Worm (Caenorhabditis elegans): ENCODE results near the gene ins-32.

Gene ins-32

DNA sequence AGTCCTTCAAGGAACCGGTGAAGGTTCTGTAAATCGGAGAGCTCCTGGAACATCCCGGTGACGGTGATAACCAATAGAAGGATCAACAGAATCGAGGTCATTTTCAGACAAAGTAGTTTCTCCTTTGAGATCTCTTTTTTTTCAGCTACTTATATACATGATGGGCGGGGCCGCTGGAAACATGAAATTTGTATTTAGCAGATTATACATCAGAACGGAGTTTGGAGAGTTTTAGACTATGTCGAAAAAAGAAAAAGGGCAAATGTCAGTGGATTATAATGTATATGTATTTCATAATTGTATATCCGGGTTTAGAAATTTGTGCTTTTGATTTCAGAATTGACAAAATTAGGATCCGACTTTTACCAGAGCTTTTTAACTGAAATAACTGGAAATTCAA, at the start of gene ins-32:
TSS of gene ins-32 (minus strand) at position 101 of the 400 bp plus-strand sequence.
- no peak for TF ChIP-seq nhr-10 (tag; optimal IDR thresholded peaks at IDR 0.05)
- no peak for TF ChIP-seq mab-5 (tag; optimal IDR thresholded peaks at IDR 0.05)
- no peak for TF ChIP-seq lin-13 (GFP tag; optimal IDR thresholded peaks at IDR 0.05)
- TF ChIP-seq nhr-237 (tag; optimal IDR thresholded peaks at IDR 0.05) = no peak
- TF ChIP-seq ztf-1 (GFP tag; conservative IDR thresholded peaks at IDR 0.05) = no peak
- no peak for TF ChIP-seq nhr-77 (tag; optimal IDR thresholded peaks at IDR 0.05)
- no peak for TF ChIP-seq unc-55 (GFP tag; optimal IDR thresholded peaks at IDR 0.05)
- TF ChIP-seq ceh-16 (tag; optimal IDR thresholded peaks at IDR 0.05) = no peak
- TF ChIP-seq F13H6.1 (tag; optimal IDR thresholded peaks at IDR 0.05) = no peak
- no peak for TF ChIP-seq snpc-4 (tag; optimal IDR thresholded peaks at IDR 0.05)
- no peak for TF ChIP-seq sma-3 (GFP tag; optimal IDR thresholded peaks at IDR 0.05)
- no peak for TF ChIP-seq ztf-4 (tag; optimal IDR thresholded peaks at IDR 0.05)
- no peak for TF ChIP-seq nhr-23 (tag; optimal IDR thresholded peaks at IDR 0.05)

DNA sequence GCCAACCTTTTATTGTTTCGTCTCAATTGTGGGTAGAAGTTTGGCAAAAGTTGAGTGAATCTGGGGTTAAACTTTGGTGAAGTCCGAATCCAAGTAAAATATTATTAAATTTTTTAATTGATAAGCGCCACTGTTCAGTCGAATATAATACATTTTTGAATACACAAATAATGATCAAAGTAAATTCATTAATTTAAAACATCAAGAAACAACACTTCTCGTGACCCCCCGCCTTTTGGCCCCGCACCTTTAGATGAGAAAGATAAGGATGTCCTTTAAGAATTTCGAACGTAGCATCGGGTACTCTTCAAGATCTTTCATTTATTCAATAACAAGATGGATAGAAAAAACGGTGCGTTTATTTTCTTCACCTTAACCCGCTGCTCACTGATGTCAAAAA, 49.5 kb upstream of the ins-32 start, which contains the start of gene nhr-257:
TSS of gene nhr-257 (plus strand) at position 301 of the 400 bp plus-strand sequence.
- no peak for TF ChIP-seq elt-1 (tag; optimal IDR thresholded peaks at IDR 0.05)
- no peak for TF ChIP-seq peb-1 (tag; optimal IDR thresholded peaks at IDR 0.05)
- TF ChIP-seq Y55F3AM.14 (GFP tag; optimal IDR thresholded peaks at IDR 0.05) = no peak
- TF ChIP-seq zag-1 (tag; optimal IDR thresholded peaks at IDR 0.05) = no peak
- no peak for TF ChIP-seq elt-3 (tag; optimal IDR thresholded peaks at IDR 0.05)
- no peak for TF ChIP-seq nhr-77 (tag; optimal IDR thresholded peaks at IDR 0.05)
- TF ChIP-seq sem-4 (tag; optimal IDR thresholded peaks at IDR 0.05) = no peak
- no peak for TF ChIP-seq skn-1 (tag; optimal IDR thresholded peaks at IDR 0.05)
- no peak for TF ChIP-seq C34F6.9 (tag; optimal IDR thresholded peaks at IDR 0.05)
- no peak for TF ChIP-seq nhr-25 (tag; optimal IDR thresholded peaks at IDR 0.05)

DNA sequence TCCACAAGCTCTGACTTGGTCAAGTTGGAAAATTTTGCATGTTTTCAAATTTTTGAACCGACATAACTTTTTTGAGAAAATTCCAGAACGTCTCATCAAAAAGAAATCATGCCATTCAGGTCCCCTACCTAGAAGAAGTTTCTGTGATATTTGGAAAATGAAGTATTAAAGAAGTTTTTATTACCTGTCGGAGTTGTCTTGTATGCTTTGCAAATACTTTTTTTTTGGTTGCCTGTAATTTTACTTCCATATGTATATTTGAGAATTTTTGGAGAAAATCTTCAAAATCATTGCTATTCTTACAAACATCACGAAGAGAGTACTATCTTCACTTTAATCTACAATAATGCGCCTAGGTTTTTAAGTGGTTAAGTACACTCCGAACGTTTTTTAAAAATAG, 47.5 kb upstream of the ins-32 start, which contains the start of gene nhr-72:
TSS of gene nhr-72 (minus strand) at position 101 of the 400 bp plus-strand sequence.
- TF ChIP-seq nhr-77 (tag; optimal IDR thresholded peaks at IDR 0.05) (no peak), nhr-237 (tag; optimal IDR thresholded peaks at IDR 0.05) (no peak), unc-39 (tag; optimal IDR thresholded peaks at IDR 0.05) (no peak), C34F6.9 (tag; optimal IDR thresholded peaks at IDR 0.05) (no peak), ZK546.5 (tag; optimal IDR thresholded peaks at IDR 0.05) (no peak), ztf-11 (tag; optimal IDR thresholded peaks at IDR 0.05) (no peak), nhr-21 (tag; optimal IDR thresholded peaks at IDR 0.05) (no peak), blmp-1 (tag; optimal IDR thresholded peaks at IDR 0.05; ENCODE audit: insufficient read depth) (no peak), nhr-129 (tag; optimal IDR thresholded peaks at IDR 0.05) (no peak), mdl-1 (tag; optimal IDR thresholded peaks at IDR 0.05) (no peak), alr-1 (tag; optimal IDR thresholded peaks at IDR 0.05) (no peak), lin-13 (GFP tag; optimal IDR thresholded peaks at IDR 0.05) (no peak), fos-1 (tag; optimal IDR thresholded peaks at IDR 0.05) (no peak), lin-11 (tag; optimal IDR thresholded peaks at IDR 0.05) (no peak), nhr-25 (tag; optimal IDR thresholded peaks at IDR 0.05) (no peak)

DNA sequence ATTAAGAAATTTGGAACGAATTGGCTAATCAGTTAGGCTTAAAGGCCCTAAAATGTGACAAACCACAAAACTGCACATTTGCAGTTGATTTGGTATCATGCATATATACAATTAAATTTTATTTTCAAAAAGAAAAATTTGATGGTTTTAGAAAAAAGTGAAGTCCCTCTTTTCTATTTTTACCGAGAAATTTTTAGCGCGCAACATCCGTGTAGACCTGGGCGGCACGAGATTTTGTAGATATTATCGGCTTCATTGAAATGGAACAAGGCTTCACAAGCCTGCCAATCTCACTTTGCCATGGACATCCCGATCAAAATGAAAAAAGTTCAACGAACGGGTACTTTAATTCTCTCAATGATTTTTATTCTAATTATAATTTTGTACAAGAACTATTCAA, 42.9 kb upstream of the ins-32 start, which contains the start of gene C17A2.2:
TSS of gene C17A2.2 (plus strand) at position 301 of the 400 bp plus-strand sequence.
- TF ChIP-seq dmd-4 (tag; optimal IDR thresholded peaks at IDR 0.05) = no peak
- TF ChIP-seq ZK546.5 (tag; optimal IDR thresholded peaks at IDR 0.05) = no peak
- no peak for TF ChIP-seq sma-3 (GFP tag; optimal IDR thresholded peaks at IDR 0.05)
- TF ChIP-seq snpc-4 (tag; optimal IDR thresholded peaks at IDR 0.05) = no peak
- TF ChIP-seq lin-13 (GFP tag; optimal IDR thresholded peaks at IDR 0.05) = no peak
- no peak for TF ChIP-seq Y55F3AM.14 (GFP tag; optimal IDR thresholded peaks at IDR 0.05)
- no peak for TF ChIP-seq ama-1 (optimal IDR thresholded peaks at IDR 0.05)
- no peak for TF ChIP-seq R02D3.7 (tag; optimal IDR thresholded peaks at IDR 0.05)
- TF ChIP-seq peb-1 (tag; optimal IDR thresholded peaks at IDR 0.05) = no peak
- no peak for TF ChIP-seq gmeb-1 (tag; optimal IDR thresholded peaks at IDR 0.05)
- TF ChIP-seq lin-11 (tag; optimal IDR thresholded peaks at IDR 0.05) = no peak
- no peak for TF ChIP-seq nhr-237 (tag; optimal IDR thresholded peaks at IDR 0.05)
- no peak for TF ChIP-seq nhr-10 (tag; optimal IDR thresholded peaks at IDR 0.05)
- TF ChIP-seq mdl-1 (tag; optimal IDR thresholded peaks at IDR 0.05) = no peak

DNA sequence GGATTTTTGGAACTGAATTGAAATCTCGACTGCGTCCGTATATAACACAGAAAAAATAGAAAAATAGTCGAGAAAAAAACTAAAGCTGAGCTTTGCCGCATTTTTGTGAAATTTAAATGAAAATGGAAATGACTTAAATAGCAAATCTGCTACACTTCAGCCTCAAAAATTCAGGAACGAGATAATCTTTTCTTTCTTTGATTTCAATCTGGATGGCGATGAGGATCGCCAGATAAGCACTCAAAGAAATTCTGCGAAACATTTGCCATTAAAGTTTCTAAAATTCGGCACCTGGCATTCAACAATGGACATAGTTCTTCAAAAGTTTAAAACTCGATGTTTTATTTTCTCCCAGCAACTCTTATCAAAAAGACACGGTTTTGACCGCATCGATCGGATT, 40.2 kb upstream of the ins-32 start, which contains the start of the genes C17A2.7 and C17A2.3:
TSS of gene C17A2.7 (minus strand) at position 101 of the 400 bp plus-strand sequence.
TSS of gene C17A2.3 (plus strand) at position 305 of the 400 bp plus-strand sequence.
- no peak for TF ChIP-seq lin-13 (GFP tag; optimal IDR thresholded peaks at IDR 0.05)
- TF ChIP-seq R02D3.7 (tag; optimal IDR thresholded peaks at IDR 0.05) = no peak
